Fruit fly (Drosophila melanogaster) Kc167 (cell line): ENCODE measurements around the gene CG12811.

Experiments used
- Myc ChIP-seq: fragments of >200 bp; optimal IDR thresholded peaks from 2 replicates; lab custom pipeline; 2017; ENCODE audit warnings: missing external identifiers
- Sin3A ChIP-seq: fragments of >200 bp; optimal IDR thresholded peaks from 2 replicates; lab custom pipeline; 2018; ENCODE audit warnings: missing external identifiers
- insv ChIP-seq: fragments of >200 bp; optimal IDR thresholded peaks from 3 replicates; lab custom pipeline; 2018; ENCODE audit warnings: missing external identifiers
- psq ChIP-seq: fragments of >200 bp; optimal IDR thresholded peaks from 2 replicates; lab custom pipeline; 2017; ENCODE audit warnings: missing external identifiers

dm6 chr3R:10054278-10054975 is 5.8 kb upstream of the CG12811 start:
- TF ChIP-seq Sin3A (lab: Kevin White, UChicago) (no peak), insv (lab: Kevin White, UChicago) (no peak), psq (lab: Kevin White, UChicago) (no peak), Myc (lab: Kevin White, UChicago) (no peak)
